Worm (Caenorhabditis elegans) whole organism, young adult: ENCODE measurements around the gene C34B4.2.

Experiments
- B0035.1 ChIP-seq: sonication (generic microtip); optimal IDR thresholded peaks from 2 replicates; lab custom pipeline; 2016; ENCODE audit warnings: missing genetic modification characterization, mild to moderate bottlenecking, missing compliant biosample characterization, missing genotype, missing genetic modification reagents
- B0261.1 ChIP-seq: sonication (generic microtip); optimal IDR thresholded peaks from 2 replicates; lab custom pipeline; 2016; ENCODE audit warnings: mild to moderate bottlenecking, missing genetic modification characterization, moderate library complexity, missing compliant biosample characterization
- D2030.7 ChIP-seq: fragments of 200-800 bp; sonication (Bioruptor generic); IDR thresholded peaks from 2 replicates; pipeline ENCODE4 v1.3.6; 2022; ENCODE audit warnings: missing genetic modification reagents, missing genetic modification characterization, missing compliant biosample characterization
- F33H1.4 ChIP-seq: fragments of 200-800 bp; sonication (Bioruptor generic); IDR thresholded peaks from 2 replicates; pipeline ENCODE4 v1.3.6; 2022; ENCODE audit warnings: missing genetic modification reagents, missing genetic modification characterization, missing compliant biosample characterization
- F52B5.7 ChIP-seq: sonication (generic microtip); optimal IDR thresholded peaks from 2 replicates; lab custom pipeline; 2016; ENCODE audit warnings: mild to moderate bottlenecking, missing genetic modification characterization, missing compliant biosample characterization
- K11D2.4 ChIP-seq: fragments of 200-800 bp; sonication (Bioruptor generic); IDR thresholded peaks from 2 replicates; pipeline ENCODE4 v1.3.6; 2022; ENCODE audit warnings: missing genetic modification reagents, missing genetic modification characterization, missing compliant biosample characterization
- K12H6.12 ChIP-seq: fragments of 200-800 bp; sonication (Bioruptor generic); optimal IDR thresholded peaks from 2 replicates; lab custom pipeline; 2018; ENCODE audit warnings: mild to moderate bottlenecking, missing genetic modification characterization, missing compliant biosample characterization
- T26A5.8 ChIP-seq: sonication (generic microtip); optimal IDR thresholded peaks from 2 replicates; lab custom pipeline; 2016; ENCODE audit warnings: missing genetic modification characterization, missing compliant biosample characterization
- Y53G8AR.9 ChIP-seq: fragments of 200-800 bp; sonication (Bioruptor generic); conservative IDR thresholded peaks from 2 replicates; pipeline ENCODE4 v1.3.6; 2022; ENCODE audit warnings: missing genetic modification reagents, missing genetic modification characterization, missing compliant biosample characterization
- Y95B8A.8 ChIP-seq: fragments of 200-800 bp; sonication (Bioruptor generic); IDR thresholded peaks from 2 replicates; pipeline ENCODE4 v1.3.6; 2022; ENCODE audit warnings: missing genetic modification reagents, missing genetic modification characterization, missing compliant biosample characterization
- aptf-2 ChIP-seq: fragments of 200-800 bp; sonication (Bioruptor generic); conservative IDR thresholded peaks from 2 replicates; pipeline ENCODE4 v1.3.6; 2022; ENCODE audit warnings: missing genetic modification reagents, missing genetic modification characterization, missing compliant biosample characterization
- attf-3 ChIP-seq: fragments of 200-800 bp; sonication (Bioruptor generic); conservative IDR thresholded peaks from 2 replicates; pipeline ENCODE4 v1.3.6; 2022; ENCODE audit warnings: missing genetic modification reagents, missing genetic modification characterization, missing compliant biosample characterization
- bed-2 ChIP-seq: fragments of 200-800 bp; sonication (Bioruptor generic); IDR thresholded peaks from 2 replicates; pipeline ENCODE4 v1.3.6; 2022; ENCODE audit warnings: missing genetic modification reagents, missing genetic modification characterization, missing compliant biosample characterization
- cebp-1 ChIP-seq, 2 experiments: fragments of 200-800 bp in 1 of 2; sonication (Bioruptor generic) in 1 of 2; sonication (generic microtip) in 1 of 2; IDR thresholded peaks in 1 of 2; optimal IDR thresholded peaks in 1 of 2; 2 replicates each; pipeline versions ENCODE4 v1.3.6 to Lab custom; 2017 to 2022; ENCODE audit warnings: missing compliant biosample characterization in 2 of 2, missing genetic modification characterization in 2 of 2, mild to moderate bottlenecking in 1 of 2, missing genetic modification reagents in 1 of 2, moderate library complexity in 1 of 2
- ceh-40 ChIP-seq: fragments of 200-800 bp; sonication (Bioruptor generic); IDR thresholded peaks from 2 replicates; pipeline ENCODE4 v1.3.6; 2022; ENCODE audit warnings: missing genetic modification characterization, missing compliant biosample characterization
- ceh-79 ChIP-seq: sonication (generic microtip); optimal IDR thresholded peaks from 2 replicates; lab custom pipeline; 2017; ENCODE audit warnings: mild to moderate bottlenecking, missing genetic modification characterization, missing compliant biosample characterization
- ceh-91 ChIP-seq: fragments of 200-800 bp; sonication (Bioruptor generic); IDR thresholded peaks from 2 replicates; pipeline ENCODE4 v1.3.6; 2022; ENCODE audit warnings: missing genetic modification reagents, missing genetic modification characterization, missing compliant biosample characterization
- efl-1 ChIP-seq: fragments of 150-350 bp; optimal IDR thresholded peaks from 2 replicates; lab custom pipeline; 2014; ENCODE audit warnings: missing biosample characterization, missing genetic modification reagents, missing genetic modification characterization
- ets-4 ChIP-seq: fragments of 200-800 bp; sonication (Bioruptor generic); optimal IDR thresholded peaks from 2 replicates; lab custom pipeline; 2018; ENCODE audit warnings: mild to moderate bottlenecking, missing genetic modification characterization, missing compliant biosample characterization
- gei-17 ChIP-seq: fragments of 200-800 bp; sonication (Bioruptor generic); optimal IDR thresholded peaks from 2 replicates; lab custom pipeline; 2018; ENCODE audit warnings: mild to moderate bottlenecking, missing genetic modification characterization, missing compliant biosample characterization
- madf-6 ChIP-seq: fragments of 200-800 bp; sonication (Bioruptor generic); IDR thresholded peaks from 2 replicates; pipeline ENCODE4 v1.3.6; 2022; ENCODE audit warnings: missing genetic modification reagents, missing genetic modification characterization, missing compliant biosample characterization
- madf-8 ChIP-seq: fragments of 200-800 bp; sonication (Bioruptor generic); conservative IDR thresholded peaks from 2 replicates; pipeline ENCODE4 v1.3.6; 2022; ENCODE audit warnings: missing genetic modification reagents, missing genetic modification characterization, missing compliant biosample characterization
- mcd-1 ChIP-seq: fragments of 200-800 bp; sonication (Bioruptor generic); IDR thresholded peaks from 2 replicates; pipeline ENCODE4 v1.3.6; 2022; ENCODE audit warnings: missing genetic modification reagents, missing genetic modification characterization, missing compliant biosample characterization
- nhr-179 ChIP-seq: sonication (generic microtip); optimal IDR thresholded peaks from 2 replicates; lab custom pipeline; 2016; ENCODE audit warnings: mild to moderate bottlenecking, missing genetic modification characterization, missing compliant biosample characterization
- nhr-80 ChIP-seq: sonication (generic microtip); optimal IDR thresholded peaks from 2 replicates; lab custom pipeline; 2016; ENCODE audit warnings: missing genetic modification characterization, missing compliant biosample characterization
- pbrm-1 ChIP-seq: fragments of 200-800 bp; sonication (Bioruptor generic); IDR thresholded peaks from 2 replicates; pipeline ENCODE4 v1.3.6; 2022; ENCODE audit warnings: missing genetic modification reagents, missing genetic modification characterization, missing compliant biosample characterization
- sea-2 ChIP-seq: fragments of 200-800 bp; sonication (Bioruptor generic); IDR thresholded peaks from 2 replicates; pipeline ENCODE4 v1.3.6; 2022; ENCODE audit warnings: missing genetic modification characterization, missing compliant biosample characterization
- snpc-1.1 ChIP-seq: sonication (generic microtip); optimal IDR thresholded peaks from 2 replicates; lab custom pipeline; 2017; ENCODE audit warnings: missing genetic modification characterization, mild to moderate bottlenecking, missing compliant biosample characterization, antibody characterized with exemption, moderate library complexity, missing genotype, missing genetic modification reagents; ENCODE audit not compliant: insufficient read depth
- snpc-4 ChIP-seq, 5 experiments: fragments of 150-350 bp in 1 of 5; sonication (generic microtip) in 4 of 5; optimal IDR thresholded peaks; 2 replicates each; lab custom pipeline; 2014 to 2018; ENCODE audit warnings: missing genetic modification characterization in 5 of 5, missing biosample characterization in 3 of 5, antibody characterized with exemption in 2 of 5, mild to moderate bottlenecking in 2 of 5, missing compliant biosample characterization in 2 of 5, missing genotype in 2 of 5, moderate library complexity in 2 of 5, missing genetic modification reagents in 1 of 5
- sptf-2 ChIP-seq: fragments of 200-800 bp; sonication (Bioruptor generic); optimal IDR thresholded peaks from 2 replicates; lab custom pipeline; 2018; ENCODE audit warnings: mild to moderate bottlenecking, missing genetic modification characterization, missing compliant biosample characterization
- ztf-22 ChIP-seq: fragments of 200-800 bp; sonication (Bioruptor generic); optimal IDR thresholded peaks from 2 replicates; lab custom pipeline; 2018; ENCODE audit warnings: mild to moderate bottlenecking, missing genetic modification characterization, moderate library complexity, missing compliant biosample characterization
- ztf-25 ChIP-seq: fragments of 200-800 bp; sonication (Bioruptor generic); IDR thresholded peaks from 2 replicates; pipeline ENCODE4 v1.3.6; 2022; ENCODE audit warnings: missing genetic modification reagents, missing genetic modification characterization, missing compliant biosample characterization
- ztf-26 ChIP-seq: sonication (generic microtip); optimal IDR thresholded peaks from 2 replicates; lab custom pipeline; 2017; ENCODE audit warnings: missing genetic modification characterization, missing compliant biosample characterization
- ztf-28 ChIP-seq: fragments of 200-800 bp; sonication (Bioruptor generic); IDR thresholded peaks from 2 replicates; pipeline ENCODE4 v1.3.6; 2022; ENCODE audit warnings: missing genetic modification reagents, missing genetic modification characterization, missing compliant biosample characterization
- ztf-6 ChIP-seq: fragments of 200-800 bp; sonication (Bioruptor generic); IDR thresholded peaks from 2 replicates; pipeline ENCODE4 v1.3.6; 2022; ENCODE audit warnings: missing genetic modification reagents, missing genetic modification characterization, missing compliant biosample characterization

Gene C34B4.2

ce11 chrV:13114552-13115237, 31.8 kb downstream of the C34B4.2 start:
- TF ChIP-seq mcd-1 (GFP tag; lab: Robert Waterston, UW) = no peak
- TF ChIP-seq ztf-22 (GFP tag; lab: Kevin White, UChicago) = no peak
- no peak for TF ChIP-seq attf-3 (GFP tag; lab: Robert Waterston, UW)
- TF ChIP-seq ceh-91 = no peak
- TF ChIP-seq madf-8 = no peak
- TF ChIP-seq ztf-25 (GFP tag; lab: Robert Waterston, UW) = no peak
- no peak for TF ChIP-seq F52B5.7 (tag; lab: Kevin White, UChicago)
- no peak for TF ChIP-seq cebp-1 (GFP tag; IDR thresholded peaks at IDR 0.05; lab: Robert Waterston, UW)
- no peak for TF ChIP-seq cebp-1 (tag; optimal IDR thresholded peaks at IDR 0.05; lab: Kevin White, UChicago)
- TF ChIP-seq nhr-80 (tag; lab: Kevin White, UChicago) = no peak
- no peak for TF ChIP-seq bed-2 (GFP tag; lab: Robert Waterston, UW)
- no peak for TF ChIP-seq nhr-179 (tag; lab: Kevin White, UChicago)
- TF ChIP-seq Y95B8A.8 (GFP tag; lab: Robert Waterston, UW) = no peak
- no peak for TF ChIP-seq sptf-2 (GFP tag; lab: Kevin White, UChicago)

ce11 chrV:13116114-13116603, 33.3 kb downstream of the C34B4.2 start, which contains the start of gene acly-2:
Gene acly-2 (plus strand): TSS chrV:13116488.
- TF ChIP-seq ceh-91 (no peak), ets-4 (GFP tag; lab: Kevin White, UChicago) (no peak), B0261.1 (tag; lab: Kevin White, UChicago) (no peak), D2030.7 (no peak), snpc-1.1 (no peak), aptf-2 (no peak), T26A5.8 (no peak), ztf-28 (GFP tag; lab: Robert Waterston, UW) (no peak), ztf-26 (tag; lab: Kevin White, UChicago) (no peak), pbrm-1 (no peak), madf-6 (GFP tag; lab: Robert Waterston, UW) (peak; percentile 59), F33H1.4 (GFP tag; lab: Robert Waterston, UW) (no peak), B0035.1 (tag; lab: Kevin White, UChicago) (no peak), ztf-6 (GFP tag; lab: Robert Waterston, UW) (no peak), madf-8 (peak; percentile 18; the same call in 1 of the 2 replicates), ceh-40 (GFP tag; lab: Robert Waterston, UW) (no peak), K12H6.12 (tag; lab: Kevin White, UChicago) (no peak), ceh-79 (no peak), K11D2.4 (GFP tag; lab: Robert Waterston, UW) (no peak), sea-2 (GFP tag; lab: Robert Waterston, UW) (no peak), efl-1 (GFP tag; lab: Kevin White, UChicago) (peak; percentile 54), gei-17 (GFP tag; lab: Kevin White, UChicago) (no peak), Y53G8AR.9 (GFP tag; lab: Robert Waterston, UW) (no peak), snpc-4 (GFP tag; optimal IDR thresholded peaks at IDR 0.05; lab: Kevin White, UChicago) (no peak), snpc-4 (tag; optimal IDR thresholded peaks at IDR 0.05; lab: Kevin White, UChicago) (peak in 1 of 4 experiments; percentile 27)
